Fruit fly (Drosophila melanogaster) whole organism, adult: ENCODE results near the gene Nsun5.
A peak's percentile ranks its signal among the peaks of the same experiment; 100 is the strongest.

ENCODE experiments used
- CG11617 ChIP-seq: fragments of 200-800 bp; sonication (Bioruptor generic); optimal IDR thresholded peaks from 2 replicates; lab custom pipeline; 2017; ENCODE audit warnings: mild to moderate bottlenecking, missing biosample characterization, missing genetic modification reagents, missing genetic modification characterization
- CG12768 ChIP-seq: fragments of 200-800 bp; sonication (Bioruptor generic); optimal IDR thresholded peaks from 2 replicates; lab custom pipeline; 2017; ENCODE audit warnings: missing biosample characterization, missing genetic modification characterization, mild to moderate bottlenecking, moderate library complexity, missing genetic modification reagents
- CG14711 ChIP-seq: fragments of 200-800 bp; sonication (Bioruptor generic); optimal IDR thresholded peaks from 2 replicates; lab custom pipeline; 2018; ENCODE audit warnings: missing biosample characterization, mild to moderate bottlenecking, missing genetic modification characterization, moderate library complexity
- CG1620 ChIP-seq: fragments of 200-800 bp; sonication (Bioruptor generic); optimal IDR thresholded peaks from 2 replicates; lab custom pipeline; 2016; ENCODE audit warnings: missing biosample characterization, missing genetic modification characterization
- CG33017 ChIP-seq: fragments of 200-800 bp; sonication (Bioruptor generic); optimal IDR thresholded peaks from 2 replicates; lab custom pipeline; 2018; ENCODE audit warnings: missing biosample characterization, mild to moderate bottlenecking, missing genetic modification characterization, moderate library complexity
- CG5204 ChIP-seq: fragments of 200-800 bp; sonication (Bioruptor generic); optimal IDR thresholded peaks from 2 replicates; lab custom pipeline; 2016; ENCODE audit warnings: missing biosample characterization, missing genetic modification characterization
- CG7045 ChIP-seq: fragments of 200-800 bp; sonication (Bioruptor generic); optimal IDR thresholded peaks from 2 replicates; lab custom pipeline; 2017; ENCODE audit warnings: missing biosample characterization, mild to moderate bottlenecking, missing genetic modification characterization
- CG7101 ChIP-seq: fragments of 200-800 bp; sonication (Bioruptor generic); optimal IDR thresholded peaks from 2 replicates; lab custom pipeline; 2018; ENCODE audit warnings: missing biosample characterization, mild to moderate bottlenecking, missing genetic modification characterization, moderate library complexity
- Clk ChIP-seq: fragments of 200-800 bp; sonication (Bioruptor generic); optimal IDR thresholded peaks from 2 replicates; lab custom pipeline; 2017; ENCODE audit warnings: missing biosample characterization, missing genetic modification characterization
- Crg-1 ChIP-seq: fragments of 200-800 bp; sonication (Bioruptor generic); optimal IDR thresholded peaks from 2 replicates; lab custom pipeline; 2016; ENCODE audit warnings: missing biosample characterization, missing genetic modification characterization
- Hr96 ChIP-seq: fragments of 200-800 bp; sonication (Bioruptor generic); optimal IDR thresholded peaks from 2 replicates; lab custom pipeline; 2016; ENCODE audit warnings: missing biosample characterization, missing genetic modification characterization
- Mnt ChIP-seq: fragments of 200-800 bp; sonication (Bioruptor generic); optimal IDR thresholded peaks from 2 replicates; lab custom pipeline; 2016; ENCODE audit warnings: missing biosample characterization, mild to moderate bottlenecking, missing genetic modification characterization
- bab1 ChIP-seq: fragments of 200-800 bp; sonication (Bioruptor generic); optimal IDR thresholded peaks from 3 replicates; lab custom pipeline; 2019; ENCODE audit warnings: missing biosample characterization, mild to moderate bottlenecking, missing genetic modification characterization, moderate library complexity
- cic ChIP-seq: fragments of 200-800 bp; sonication (Bioruptor generic); optimal IDR thresholded peaks from 2 replicates; lab custom pipeline; 2017; ENCODE audit warnings: missing biosample characterization, mild to moderate bottlenecking, missing genetic modification characterization, moderate library complexity
- cnc ChIP-seq, 2 experiments: fragments of >200 bp; optimal IDR thresholded peaks; 2 replicates each; lab custom pipeline; 2017
- kay ChIP-seq: fragments of 200-800 bp; sonication (Bioruptor generic); peaks from one replicate; lab custom pipeline; 2016; ENCODE audit warnings: missing biosample characterization, missing genetic modification characterization, borderline replicate concordance
- ovo ChIP-seq: fragments of 200-800 bp; sonication (Bioruptor generic); optimal IDR thresholded peaks from 2 replicates; lab custom pipeline; 2016; ENCODE audit warnings: missing biosample characterization, missing genetic modification characterization
- pad ChIP-seq: fragments of 200-800 bp; sonication (Bioruptor generic); optimal IDR thresholded peaks from 3 replicates; lab custom pipeline; 2017; ENCODE audit warnings: missing biosample characterization, missing genetic modification characterization, mild to moderate bottlenecking, moderate library complexity, missing genetic modification reagents
- tj ChIP-seq: fragments of 200-800 bp; sonication (Bioruptor generic); optimal IDR thresholded peaks from 3 replicates; lab custom pipeline; 2017; ENCODE audit warnings: missing biosample characterization, mild to moderate bottlenecking, missing genetic modification characterization, moderate library complexity
- toe ChIP-seq: fragments of 200-800 bp; sonication (Bioruptor generic); optimal IDR thresholded peaks from 2 replicates; lab custom pipeline; 2016; ENCODE audit warnings: missing biosample characterization, missing genetic modification characterization

Nsun5 gene

dm6 chr3R:19134957-19135356 lies 27.1 kb downstream of the Nsun5 start, which contains the start of gene Cyp12a4:
TSS of gene Cyp12a4 (plus strand) at chr3R:19135158.
- peak; percentile 49 for TF ChIP-seq CG7101 (tag; lab: Kevin White, UChicago)
- no peak for TF ChIP-seq tj
- TF ChIP-seq cic (GFP tag; lab: Kevin White, UChicago) = peak; percentile 92
- TF ChIP-seq Mnt (GFP tag; lab: Kevin White, UChicago) = peak; percentile 64
- TF ChIP-seq pad (GFP tag; lab: Kevin White, UChicago) = no peak
- TF ChIP-seq CG33017 = peak; percentile 59
- TF ChIP-seq bab1 (GFP tag; lab: Kevin White, UChicago) = peak; percentile 14
- peak; percentile 20 for TF ChIP-seq CG5204 (GFP tag; lab: Kevin White, UChicago)
- TF ChIP-seq CG7045 (GFP tag; lab: Kevin White, UChicago) = peak; percentile 5
- TF ChIP-seq Hr96 (GFP tag; lab: Kevin White, UChicago) = no peak
- no peak for TF ChIP-seq cnc (optimal IDR thresholded peaks at IDR 0.05; lab: Kevin White, UChicago)
- TF ChIP-seq CG12768 (GFP tag; lab: Kevin White, UChicago) = peak; percentile 70
- peak; percentile 26 for TF ChIP-seq Crg-1
- no peak for TF ChIP-seq ovo (GFP tag; lab: Kevin White, UChicago)
- no peak for TF ChIP-seq Clk (GFP tag; lab: Kevin White, UChicago)
- no peak for TF ChIP-seq CG1620 (GFP tag; lab: Kevin White, UChicago)
- no peak for TF ChIP-seq CG11617 (GFP tag; lab: Kevin White, UChicago)
- peak; percentile 6 for TF ChIP-seq toe (GFP tag; lab: Kevin White, UChicago)
- peak; percentile 3 for TF ChIP-seq CG14711 (tag; lab: Kevin White, UChicago)
- TF ChIP-seq kay (GFP tag; lab: Kevin White, UChicago) = peak; percentile 41

dm6 chr3R:19132146-19132833 lies 29.8 kb downstream of the Nsun5 start, which contains the start of gene Cyp12a5:
TSS of gene Cyp12a5 (plus strand) at chr3R:19132648.
- peak; percentile 29 for TF ChIP-seq Mnt (GFP tag; lab: Kevin White, UChicago)
- TF ChIP-seq CG7045 (GFP tag; lab: Kevin White, UChicago) = no peak
- TF ChIP-seq ovo (GFP tag; lab: Kevin White, UChicago) = no peak
- TF ChIP-seq CG33017 = peak; percentile 67
- TF ChIP-seq CG7101 (tag; lab: Kevin White, UChicago) = peak; percentile 64
- TF ChIP-seq Clk (GFP tag; lab: Kevin White, UChicago) = no peak
- TF ChIP-seq tj = peak; percentile 5
- TF ChIP-seq cnc (optimal IDR thresholded peaks at IDR 0.05; lab: Kevin White, UChicago) = no peak
- peak; percentile 75 for TF ChIP-seq kay (GFP tag; lab: Kevin White, UChicago)
- TF ChIP-seq Crg-1 = no peak
- no peak for TF ChIP-seq pad (GFP tag; lab: Kevin White, UChicago)
- TF ChIP-seq toe (GFP tag; lab: Kevin White, UChicago) = no peak
- TF ChIP-seq CG5204 (GFP tag; lab: Kevin White, UChicago) = no peak
- TF ChIP-seq Hr96 (GFP tag; lab: Kevin White, UChicago) = no peak
- peak; percentile 2 for TF ChIP-seq bab1 (GFP tag; lab: Kevin White, UChicago)
- TF ChIP-seq CG14711 (tag; lab: Kevin White, UChicago) = no peak
- peak; percentile 61 for TF ChIP-seq CG11617 (GFP tag; lab: Kevin White, UChicago)
- TF ChIP-seq CG12768 (GFP tag; lab: Kevin White, UChicago) = no peak
- peak; percentile 85 for TF ChIP-seq cic (GFP tag; lab: Kevin White, UChicago)
- no peak for TF ChIP-seq CG1620 (GFP tag; lab: Kevin White, UChicago)

dm6 chr3R:19118505-19119138 lies 43.5 kb downstream of the Nsun5 start:
- TF ChIP-seq CG33017 (no peak), tj (no peak), CG11617 (GFP tag; lab: Kevin White, UChicago) (no peak), Crg-1 (no peak), cnc (optimal IDR thresholded peaks at IDR 0.05; lab: Kevin White, UChicago) (no peak), cic (GFP tag; lab: Kevin White, UChicago) (no peak), CG5204 (GFP tag; lab: Kevin White, UChicago) (no peak), bab1 (GFP tag; lab: Kevin White, UChicago) (no peak), CG1620 (GFP tag; lab: Kevin White, UChicago) (no peak), ovo (GFP tag; lab: Kevin White, UChicago) (no peak), CG7101 (tag; lab: Kevin White, UChicago) (no peak), kay (GFP tag; lab: Kevin White, UChicago) (no peak), Mnt (GFP tag; lab: Kevin White, UChicago) (no peak)

- TF ChIP-seq CG11617 (GFP tag; lab: Kevin White, UChicago) (no peak), Hr96 (GFP tag; lab: Kevin White, UChicago) (no peak), tj (peak; percentile 66), CG1620 (GFP tag; lab: Kevin White, UChicago) (no peak), kay (GFP tag; lab: Kevin White, UChicago) (no peak), bab1 (GFP tag; lab: Kevin White, UChicago) (peak; percentile 73)
Measured at dm6 chr3R:19113836-19114235, 48.3 kb downstream of the Nsun5 start.

dm6 chr3R:19112372-19112771 lies 49.7 kb downstream of the Nsun5 start:
- no peak for TF ChIP-seq CG12768 (GFP tag; lab: Kevin White, UChicago)
- TF ChIP-seq tj = peak; percentile 74
